Worm (Caenorhabditis elegans) whole organism, L3 larva: ENCODE results near the gene F28B1.9.

Experiments used
- R02D3.7 ChIP-seq: fragments of 150-350 bp; optimal IDR thresholded peaks from 2 replicates; lab custom pipeline; 2014; ENCODE audit warnings: missing biosample characterization, missing genetic modification characterization
- daf-12 ChIP-seq: fragments of 150-350 bp; optimal IDR thresholded peaks from 2 replicates; lab custom pipeline; 2014; ENCODE audit warnings: missing biosample characterization, missing genetic modification reagents, missing genetic modification characterization
- egl-27 ChIP-seq: sonication (generic microtip); optimal IDR thresholded peaks from 4 replicates; lab custom pipeline; 2017; ENCODE audit warnings: missing biosample characterization, missing genetic modification reagents, missing genetic modification characterization
- fkh-10 ChIP-seq: sonication (generic microtip); optimal IDR thresholded peaks from 2 replicates; lab custom pipeline; 2017; ENCODE audit warnings: missing biosample characterization, missing genetic modification reagents, missing genetic modification characterization
- lin-15B ChIP-seq: fragments of 150-350 bp; optimal IDR thresholded peaks from 2 replicates; lab custom pipeline; 2014; ENCODE audit warnings: missing biosample characterization, missing genetic modification characterization
- mdl-1 ChIP-seq: fragments of 150-350 bp; optimal IDR thresholded peaks from 2 replicates; lab custom pipeline; 2014; ENCODE audit warnings: missing biosample characterization, missing genetic modification characterization
- mml-1 ChIP-seq: fragments of 150-350 bp; sonication (generic microtip); optimal IDR thresholded peaks from 3 replicates; lab custom pipeline; 2014; ENCODE audit warnings: missing biosample characterization, missing genetic modification characterization
- nfya-1 ChIP-seq: sonication (generic microtip); optimal IDR thresholded peaks from 2 replicates; lab custom pipeline; 2017; ENCODE audit warnings: missing genetic modification characterization, mild to moderate bottlenecking, missing compliant biosample characterization, antibody characterized with exemption, moderate library complexity; ENCODE audit not compliant: insufficient read depth
- nhr-23 ChIP-seq: fragments of 150-350 bp; optimal IDR thresholded peaks from 2 replicates; lab custom pipeline; 2014; ENCODE audit warnings: missing biosample characterization, missing genetic modification reagents, missing genetic modification characterization
- nhr-25 ChIP-seq: sonication (generic microtip); optimal IDR thresholded peaks from 2 replicates; lab custom pipeline; 2017; ENCODE audit warnings: missing biosample characterization, missing genetic modification characterization
- nhr-28 ChIP-seq: fragments of 150-350 bp; optimal IDR thresholded peaks from 2 replicates; lab custom pipeline; 2014; ENCODE audit warnings: missing biosample characterization, missing genetic modification characterization
- sea-2 ChIP-seq: fragments of 150-350 bp; sonication (generic microtip); optimal IDR thresholded peaks from 4 replicates; lab custom pipeline; 2014; ENCODE audit warnings: missing biosample characterization, missing genetic modification reagents, missing genetic modification characterization
- zag-1 ChIP-seq: fragments of 150-350 bp; optimal IDR thresholded peaks from 2 replicates; lab custom pipeline; 2014; ENCODE audit warnings: missing biosample characterization, missing genetic modification characterization
- ztf-11 ChIP-seq: fragments of 150-350 bp; optimal IDR thresholded peaks from 2 replicates; lab custom pipeline; 2014; ENCODE audit warnings: missing biosample characterization, missing genetic modification characterization

ce11 chrV:17026289-17026688, 35.4 kb upstream of the F28B1.9 start, which contains the start of gene F49H6.15:
- TF ChIP-seq nfya-1 (no peak), zag-1 (tag; lab: Kevin White, UChicago) (no peak), ztf-11 (tag; lab: Kevin White, UChicago) (no peak), nhr-25 (tag; lab: Kevin White, UChicago) (no peak), sea-2 (no peak), fkh-10 (no peak), R02D3.7 (no peak), nhr-23 (tag; lab: Kevin White, UChicago) (no peak), daf-12 (no peak), lin-15B (no peak), egl-27 (tag; lab: Kevin White, UChicago) (no peak), nhr-28 (tag; lab: Kevin White, UChicago) (no peak), mdl-1 (tag; lab: Kevin White, UChicago) (no peak), mml-1 (tag; lab: Kevin White, UChicago) (no peak)
